Fruit fly (Drosophila melanogaster) whole organism, wandering third instar larva: ENCODE measurements around the gene Cpr35B.
A peak's percentile ranks its signal among the peaks of the same experiment; 100 is the strongest.

ENCODE experiments used
- Abd-B ChIP-seq: fragments of >200 bp; optimal IDR thresholded peaks from 2 replicates; lab custom pipeline; 2017; ENCODE audit warnings: missing biosample characterization, missing genetic modification characterization
- CG32264 ChIP-seq: fragments of 200-800 bp; sonication (Bioruptor generic); optimal IDR thresholded peaks from 2 replicates; lab custom pipeline; 2016; ENCODE audit warnings: missing biosample characterization, missing genetic modification characterization
- CG9705 ChIP-seq: fragments of 200-800 bp; sonication (Bioruptor generic); optimal IDR thresholded peaks from 2 replicates; lab custom pipeline; 2018; ENCODE audit warnings: missing biosample characterization, mild to moderate bottlenecking, missing genetic modification characterization
- CrebA ChIP-seq: fragments of 200-800 bp; sonication (Bioruptor generic); optimal IDR thresholded peaks from 2 replicates; lab custom pipeline; 2016; ENCODE audit warnings: missing biosample characterization, mild to moderate bottlenecking, missing genetic modification characterization, borderline replicate concordance
- Dfd ChIP-seq: fragments of >200 bp; optimal IDR thresholded peaks from 2 replicates; lab custom pipeline; 2017; ENCODE audit warnings: missing biosample characterization, missing genetic modification characterization
- Dif ChIP-seq: fragments of 200-275, 200-300 bp; sonication (Bioruptor generic); optimal IDR thresholded peaks from 2 replicates; lab custom pipeline; 2018; ENCODE audit warnings: missing biosample characterization, missing genetic modification characterization; ENCODE audit not compliant: partially characterized antibody
- GATAd ChIP-seq: sonication (Bioruptor generic); optimal IDR thresholded peaks from 2 replicates; lab custom pipeline; 2016; ENCODE audit warnings: missing biosample characterization, missing genetic modification characterization
- HLH106 ChIP-seq: fragments of 200-800 bp; optimal IDR thresholded peaks from 3 replicates; lab custom pipeline; 2019; ENCODE audit warnings: missing biosample characterization, mild to moderate bottlenecking, missing genetic modification characterization, moderate library complexity
- Hnf4 ChIP-seq: fragments of 200-800 bp; sonication (Bioruptor generic); optimal IDR thresholded peaks from 2 replicates; lab custom pipeline; 2016; ENCODE audit warnings: missing biosample characterization, mild to moderate bottlenecking, missing genetic modification characterization
- Hr78 ChIP-seq: fragments of >200 bp; optimal IDR thresholded peaks from 2 replicates; lab custom pipeline; 2017; ENCODE audit warnings: missing biosample characterization, missing genetic modification characterization
- Hr83 ChIP-seq: fragments of 200-300 bp; sonication (Bioruptor generic); optimal IDR thresholded peaks from 2 replicates; lab custom pipeline; 2016; ENCODE audit warnings: missing biosample characterization, mild to moderate bottlenecking, missing genetic modification characterization, moderate library complexity; ENCODE audit not compliant: poor library complexity, severe bottlenecking
- Jra ChIP-seq: sonication (Bioruptor generic); optimal IDR thresholded peaks from 2 replicates; lab custom pipeline; 2016; ENCODE audit warnings: missing biosample characterization, missing genetic modification characterization
- Mio ChIP-seq: sonication (Bioruptor generic); optimal IDR thresholded peaks from 2 replicates; lab custom pipeline; 2016; ENCODE audit warnings: missing biosample characterization, missing genetic modification characterization
- Myc ChIP-seq: fragments of >200 bp; optimal IDR thresholded peaks from 2 replicates; lab custom pipeline; 2017
- N ChIP-seq: fragments of >200 bp; optimal IDR thresholded peaks from 2 replicates; lab custom pipeline; 2018; ENCODE audit warnings: missing biosample characterization, missing external identifiers, missing genetic modification characterization
- OdsH ChIP-seq: fragments of 200-800 bp; sonication (Bioruptor generic); optimal IDR thresholded peaks from 2 replicates; lab custom pipeline; 2016; ENCODE audit warnings: missing biosample characterization, mild to moderate bottlenecking, missing genetic modification characterization
- Rel ChIP-seq, 2 experiments: fragments of 200-800 bp; sonication (Bioruptor generic) in 1 of 2; optimal IDR thresholded peaks; 2 replicates in 1 of 2; 3 replicates in 1 of 2; lab custom pipeline; 2016 to 2019; ENCODE audit warnings: mild to moderate bottlenecking in 2 of 2, missing biosample characterization in 2 of 2, missing genetic modification characterization in 2 of 2, moderate library complexity in 1 of 2
- Sp1 ChIP-seq: fragments of 200-800 bp; sonication (Bioruptor generic); optimal IDR thresholded peaks from 3 replicates; lab custom pipeline; 2019; ENCODE audit warnings: missing biosample characterization, mild to moderate bottlenecking, missing genetic modification characterization, moderate library complexity
- Vsx2 ChIP-seq: fragments of 200-300, 225-300 bp; sonication (Bioruptor generic); optimal IDR thresholded peaks from 2 replicates; lab custom pipeline; 2018; ENCODE audit warnings: missing biosample characterization, missing genetic modification characterization; ENCODE audit not compliant: partially characterized antibody
- br ChIP-seq: fragments of 200-800 bp; sonication (Bioruptor generic); optimal IDR thresholded peaks from 2 replicates; lab custom pipeline; 2016; ENCODE audit warnings: missing biosample characterization, missing genetic modification characterization
- brk ChIP-seq: fragments of 200-800 bp; sonication (Bioruptor generic); optimal IDR thresholded peaks from 2 replicates; lab custom pipeline; 2016; ENCODE audit warnings: missing biosample characterization, mild to moderate bottlenecking, missing genetic modification characterization
- dl ChIP-seq, 2 experiments: fragments of 175-275, 200-275 bp in 1 of 2; fragments of 200-275 bp in 1 of 2; sonication (Bioruptor generic); optimal IDR thresholded peaks; lab custom pipeline; 2018; ENCODE audit warnings: mild to moderate bottlenecking in 2 of 2, missing biosample characterization in 2 of 2, missing genetic modification characterization in 2 of 2, moderate library complexity in 2 of 2; ENCODE audit not compliant: partially characterized antibody in 2 of 2, insufficient read depth in 1 of 2
- dmrt93B ChIP-seq: fragments of 200-800 bp; sonication (Bioruptor generic); optimal IDR thresholded peaks from 2 replicates; lab custom pipeline; 2018; ENCODE audit warnings: missing biosample characterization, mild to moderate bottlenecking, missing genetic modification characterization
- dsf ChIP-seq: sonication (Bioruptor generic); optimal IDR thresholded peaks from 2 replicates; lab custom pipeline; 2016; ENCODE audit warnings: missing biosample characterization, missing genetic modification characterization, borderline replicate concordance
- ey ChIP-seq: fragments of 200-800 bp; sonication (Bioruptor generic); optimal IDR thresholded peaks from 2 replicates; lab custom pipeline; 2016; ENCODE audit warnings: missing biosample characterization, missing genetic modification characterization
- foxo ChIP-seq, 2 experiments: fragments of 200-800 bp; sonication (Bioruptor generic); optimal IDR thresholded peaks; 2 replicates in 1 of 2; 3 replicates in 1 of 2; lab custom pipeline; 2016 to 2017; ENCODE audit warnings: missing biosample characterization in 2 of 2, missing genetic modification characterization in 2 of 2
- fru ChIP-seq: fragments of 200-800 bp; sonication (Bioruptor generic); optimal IDR thresholded peaks from 3 replicates; lab custom pipeline; 2016; ENCODE audit warnings: missing biosample characterization, mild to moderate bottlenecking, missing genetic modification characterization
- h ChIP-seq: fragments of 200-800 bp; sonication (Bioruptor generic); optimal IDR thresholded peaks from 3 replicates; lab custom pipeline; 2016; ENCODE audit warnings: missing biosample characterization, mild to moderate bottlenecking, missing genetic modification characterization
- jim ChIP-seq: fragments of 175-275, 200-325 bp; sonication (Bioruptor generic); optimal IDR thresholded peaks from 2 replicates; lab custom pipeline; 2016; ENCODE audit warnings: missing biosample characterization, mild to moderate bottlenecking, missing genetic modification characterization
- lola ChIP-seq: fragments of >200 bp; optimal IDR thresholded peaks from 2 replicates; lab custom pipeline; 2017; ENCODE audit warnings: missing biosample characterization, missing genetic modification characterization
- pan ChIP-seq: fragments of >200 bp; optimal IDR thresholded peaks from 2 replicates; lab custom pipeline; 2017
- psq ChIP-seq: fragments of 200-800 bp; sonication (Bioruptor generic); optimal IDR thresholded peaks from 3 replicates; lab custom pipeline; 2017; ENCODE audit warnings: missing biosample characterization, mild to moderate bottlenecking, missing genetic modification characterization, moderate library complexity
- rgr ChIP-seq: fragments of 200-800 bp; sonication (Bioruptor generic); optimal IDR thresholded peaks from 3 replicates; lab custom pipeline; 2016; ENCODE audit warnings: missing biosample characterization, mild to moderate bottlenecking, missing genetic modification characterization
- sage ChIP-seq: fragments of 200-800 bp; sonication (Bioruptor generic); optimal IDR thresholded peaks from 2 replicates; lab custom pipeline; 2016; ENCODE audit warnings: missing biosample characterization, mild to moderate bottlenecking, missing genetic modification characterization
- sv ChIP-seq: fragments of 200-800 bp; sonication (Bioruptor generic); optimal IDR thresholded peaks from 3 replicates; lab custom pipeline; 2016; ENCODE audit warnings: missing biosample characterization, missing genetic modification characterization
- tai ChIP-seq: sonication (Bioruptor generic); optimal IDR thresholded peaks from 2 replicates; lab custom pipeline; 2016; ENCODE audit warnings: missing biosample characterization, missing genetic modification characterization
- usp ChIP-seq: fragments of >200 bp; optimal IDR thresholded peaks from 2 replicates; lab custom pipeline; 2017; ENCODE audit warnings: missing biosample characterization, missing genetic modification characterization
- woc ChIP-seq: sonication (Bioruptor generic); optimal IDR thresholded peaks from 2 replicates; lab custom pipeline; 2016; ENCODE audit warnings: missing biosample characterization, mild to moderate bottlenecking, missing genetic modification characterization

Gene Cpr35B

dm6 chr2L:14394298-14395064, 30.5 kb downstream of the Cpr35B start (continued):
- TF ChIP-seq sv (GFP tag; lab: Kevin White, UChicago), result no peak

- TF ChIP-seq Hr78 (GFP tag; lab: Kevin White, UChicago), result no peak
- no peak for TF ChIP-seq Sp1 (GFP tag; lab: Kevin White, UChicago)
- TF ChIP-seq brk (GFP tag; lab: Kevin White, UChicago), result no peak
- no peak for TF ChIP-seq pan (lab: Kevin White, UChicago)
- no peak for TF ChIP-seq dsf (GFP tag; lab: Kevin White, UChicago)
- no peak for TF ChIP-seq h
- TF ChIP-seq fru (GFP tag; lab: Kevin White, UChicago), result no peak
- TF ChIP-seq woc (GFP tag; lab: Kevin White, UChicago), result no peak
- no peak for TF ChIP-seq Myc
- no peak for TF ChIP-seq Dif (GFP tag; lab: Kevin White, UChicago)
- no peak for TF ChIP-seq psq
- no peak for TF ChIP-seq br (GFP tag; lab: Kevin White, UChicago)
- no peak for TF ChIP-seq sage (GFP tag; lab: Kevin White, UChicago)
- TF ChIP-seq lola, result no peak
- TF ChIP-seq Vsx2 (GFP tag; lab: Kevin White, UChicago), result no peak
- TF ChIP-seq Hr83 (GFP tag; lab: Kevin White, UChicago), result no peak
These were observed 31.5 kb downstream of the Cpr35B start for dm6 chr2L:14393527-14393926.

dm6 chr2L:14388448-14388847, 36.5 kb downstream of the Cpr35B start:
- TF ChIP-seq dsf (GFP tag; lab: Kevin White, UChicago) (no peak), dl (GFP tag; optimal IDR thresholded peaks at IDR 0.05; lab: Kevin White, UChicago; ENCODE audit: insufficient read depth in 1 of 2, partially characterized antibody in 2 of 2) (no peak), N (GFP tag; lab: Kevin White, UChicago) (no peak), rgr (GFP tag; lab: Kevin White, UChicago) (no peak), sage (GFP tag; lab: Kevin White, UChicago) (no peak), Jra (GFP tag; lab: Kevin White, UChicago) (no peak)
- TF ChIP-seq, all 38 proteins: peak for 0

- no peak for TF ChIP-seq usp
- TF ChIP-seq dsf (GFP tag; lab: Kevin White, UChicago), result peak; percentile 75
- peak; percentile 96 for TF ChIP-seq br (GFP tag; lab: Kevin White, UChicago)
- TF ChIP-seq dmrt93B (GFP tag; lab: Kevin White, UChicago), result peak; percentile 88
- TF ChIP-seq Sp1 (GFP tag; lab: Kevin White, UChicago), result peak; percentile 95
- TF ChIP-seq psq, result peak; percentile 94
- peak; percentile 96 for TF ChIP-seq ey
- TF ChIP-seq sage (GFP tag; lab: Kevin White, UChicago), result peak; percentile 90
- TF ChIP-seq rgr (GFP tag; lab: Kevin White, UChicago), result peak; percentile 94
- TF ChIP-seq Abd-B (GFP tag; lab: Kevin White, UChicago), result no peak
- no peak for TF ChIP-seq Dfd
- no peak for TF ChIP-seq dl (GFP tag; optimal IDR thresholded peaks at IDR 0.05; lab: Kevin White, UChicago; ENCODE audit: insufficient read depth in 1 of 2, partially characterized antibody in 2 of 2)
- peak; percentile 88 for TF ChIP-seq tai (GFP tag; lab: Kevin White, UChicago)
- TF ChIP-seq HLH106 (tag; lab: Kevin White, UChicago), result peak; percentile 93
- TF ChIP-seq Hr78 (GFP tag; lab: Kevin White, UChicago), result no peak
- no peak for TF ChIP-seq pan (lab: Kevin White, UChicago)
- no peak for TF ChIP-seq sv (GFP tag; lab: Kevin White, UChicago)
- peak; percentile 96 for TF ChIP-seq OdsH (GFP tag; lab: Kevin White, UChicago)
- TF ChIP-seq Jra (GFP tag; lab: Kevin White, UChicago), result peak; percentile 95
- TF ChIP-seq GATAd (GFP tag; lab: Kevin White, UChicago), result peak; percentile 49
- TF ChIP-seq CG9705 (GFP tag; lab: Kevin White, UChicago), result peak; percentile 86
- no peak for TF ChIP-seq Dif (GFP tag; lab: Kevin White, UChicago)
- TF ChIP-seq Mio (GFP tag; lab: Kevin White, UChicago), result peak; percentile 28
- TF ChIP-seq Rel (GFP tag; optimal IDR thresholded peaks at IDR 0.05; lab: Kevin White, UChicago), result peak; percentile 84
- TF ChIP-seq Rel (tag; optimal IDR thresholded peaks at IDR 0.05; lab: Kevin White, UChicago), result peak; percentile 77
- peak; percentile 87 for TF ChIP-seq CG32264 (GFP tag; lab: Kevin White, UChicago)
- peak; percentile 94 for TF ChIP-seq brk (GFP tag; lab: Kevin White, UChicago)
- TF ChIP-seq lola, result no peak
- TF ChIP-seq N (GFP tag; lab: Kevin White, UChicago), result no peak
- TF ChIP-seq jim (GFP tag; lab: Kevin White, UChicago), result no peak
- peak; percentile 94 for TF ChIP-seq Hnf4 (GFP tag; lab: Kevin White, UChicago)
- peak; percentile 62 to 96 for TF ChIP-seq foxo (GFP tag; optimal IDR thresholded peaks at IDR 0.05; lab: Kevin White, UChicago)
- TF ChIP-seq woc (GFP tag; lab: Kevin White, UChicago), result peak; percentile 88
- TF ChIP-seq Hr83 (GFP tag; lab: Kevin White, UChicago), result no peak
- peak; percentile 97 for TF ChIP-seq h
- TF ChIP-seq CrebA (GFP tag; lab: Kevin White, UChicago), result peak; percentile 32
- no peak for TF ChIP-seq Myc
- peak; percentile 97 for TF ChIP-seq fru (GFP tag; lab: Kevin White, UChicago)
- no peak for TF ChIP-seq Vsx2 (GFP tag; lab: Kevin White, UChicago)
These were observed 38.5 kb downstream of the Cpr35B start for dm6 chr2L:14386522-14386921.
